Worm (Caenorhabditis elegans) whole organism, L1 larva: ENCODE results near the gene tsct-1.

Source experiments
- C34B4.2 ChIP-seq: sonication (generic microtip); optimal IDR thresholded peaks from 2 replicates; lab custom pipeline; 2017; ENCODE audit warnings: mild to moderate bottlenecking, missing genetic modification characterization, missing compliant biosample characterization
- alr-1 ChIP-seq: fragments of 200-800 bp; sonication (Bioruptor generic); optimal IDR thresholded peaks from 2 replicates; lab custom pipeline; 2018; ENCODE audit warnings: borderline replicate concordance, mild to moderate bottlenecking, missing genetic modification characterization, missing compliant biosample characterization
- dsc-1 ChIP-seq: sonication (generic microtip); optimal IDR thresholded peaks from 2 replicates; lab custom pipeline; 2016; ENCODE audit warnings: mild to moderate bottlenecking, missing genetic modification characterization, missing compliant biosample characterization
- unc-62 ChIP-seq: fragments of 150-350 bp; optimal IDR thresholded peaks from 2 replicates; lab custom pipeline; 2014; ENCODE audit warnings: missing biosample characterization, missing genetic modification reagents, missing genetic modification characterization
- ztf-11 ChIP-seq, 2 experiments: sonication (generic microtip); optimal IDR thresholded peaks; 2 replicates each; lab custom pipeline; 2016 to 2017; ENCODE audit warnings: missing genetic modification characterization in 2 of 2, missing biosample characterization in 1 of 2, missing compliant biosample characterization in 1 of 2

DNA sequence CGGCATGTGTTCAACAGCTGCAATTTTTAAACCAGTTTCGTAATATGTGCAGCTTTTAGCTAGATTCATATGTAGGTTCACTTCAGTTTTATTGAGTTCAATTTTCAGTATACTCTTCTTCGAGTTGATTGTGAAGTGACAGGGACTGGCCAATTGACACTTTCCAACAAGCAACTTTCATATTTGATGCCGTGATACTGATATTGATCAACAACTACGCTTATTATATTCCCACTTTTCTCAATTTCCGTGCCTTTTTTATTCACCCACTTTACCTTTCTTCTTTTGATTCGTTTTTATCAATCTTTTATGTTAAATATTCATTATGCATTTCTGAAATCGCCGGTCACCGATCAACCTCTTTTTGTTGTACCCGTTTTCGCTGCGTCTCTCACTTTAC is 50.2 kb downstream of the tsct-1 start:
- TF ChIP-seq C34B4.2 (tag; lab: Kevin White, UChicago) (no peak), ztf-11 (tag; optimal IDR thresholded peaks at IDR 0.05; lab: Kevin White, UChicago) (no peak), alr-1 (no peak), unc-62 (GFP tag; lab: Kevin White, UChicago) (no peak), dsc-1 (tag; lab: Kevin White, UChicago) (no peak)
